Worm (Caenorhabditis elegans) whole organism, dauer: ENCODE results near the gene F40F8.3.

Experiments used
- unc-62 ChIP-seq: sonication (generic microtip); optimal IDR thresholded peaks from 2 replicates; lab custom pipeline; 2017; ENCODE audit warnings: missing biosample characterization, missing genetic modification reagents, missing genetic modification characterization

The F40F8.3 gene

DNA sequence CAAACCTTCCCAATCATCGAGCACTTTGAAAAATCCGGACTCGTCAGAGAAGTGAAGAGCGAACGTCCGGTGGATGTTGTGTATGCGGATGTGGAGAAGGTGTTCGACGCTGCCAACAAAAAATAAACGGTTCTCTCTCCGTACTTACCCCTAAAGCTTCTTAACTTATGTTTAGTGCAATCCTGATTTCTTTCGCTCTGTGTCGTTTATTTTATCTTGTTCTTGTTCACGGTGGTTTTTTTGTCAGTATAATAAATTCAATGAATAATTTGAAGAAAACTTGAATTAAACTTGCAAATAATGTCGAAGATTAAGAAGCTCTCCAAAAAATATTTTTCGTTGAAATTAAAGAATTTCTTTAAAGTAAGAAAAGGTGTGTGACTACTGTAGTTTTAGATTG, at the start of gene F40F8.3:
Gene F40F8.3, plus strand, starts transcription at position 301 of the 400 bp plus-strand sequence.
- TF ChIP-seq unc-62 (GFP tag; lab: Kevin White, UChicago), result no peak

DNA sequence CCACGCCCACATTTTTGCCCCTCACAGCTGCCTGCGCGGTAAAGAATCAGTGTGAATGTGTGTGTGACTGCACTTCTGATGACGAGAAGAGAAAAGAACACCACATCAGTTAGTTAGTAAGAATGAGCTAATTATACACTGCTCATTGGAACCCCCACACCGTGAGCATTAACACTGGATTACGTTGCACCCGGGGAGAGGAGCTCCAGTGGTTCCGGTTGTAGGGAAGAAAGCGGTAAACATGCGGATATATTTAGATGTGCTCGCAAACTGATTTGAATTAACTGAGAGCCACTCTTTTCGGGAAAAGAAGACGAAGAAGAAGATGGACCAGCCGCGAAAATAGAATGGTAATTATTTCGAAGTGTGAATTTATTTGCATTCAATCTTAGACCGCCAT, 42.3 kb upstream of the F40F8.3 start:
- TF ChIP-seq unc-62 (GFP tag; lab: Kevin White, UChicago), result no peak

DNA sequence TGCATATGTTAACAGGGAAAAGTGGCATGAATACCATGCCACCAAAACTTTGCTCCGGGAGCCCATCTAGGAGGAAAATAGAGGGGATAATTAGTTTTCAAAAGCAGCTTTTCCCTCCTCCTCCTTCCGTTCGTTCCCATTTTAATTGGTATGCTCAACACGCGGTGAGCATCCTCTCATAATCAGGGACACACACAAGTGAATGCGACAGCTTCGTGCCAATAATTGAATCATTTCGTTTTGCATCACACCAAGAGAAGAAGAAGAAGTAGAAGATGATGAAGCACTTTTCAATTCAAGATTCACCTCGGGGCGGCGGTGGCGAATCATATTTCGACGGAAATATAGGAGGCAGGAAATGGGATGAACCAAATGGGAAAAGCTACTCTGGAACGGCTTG, 41.0 kb upstream of the F40F8.3 start:
- TF ChIP-seq unc-62 (GFP tag; lab: Kevin White, UChicago), result no peak

DNA sequence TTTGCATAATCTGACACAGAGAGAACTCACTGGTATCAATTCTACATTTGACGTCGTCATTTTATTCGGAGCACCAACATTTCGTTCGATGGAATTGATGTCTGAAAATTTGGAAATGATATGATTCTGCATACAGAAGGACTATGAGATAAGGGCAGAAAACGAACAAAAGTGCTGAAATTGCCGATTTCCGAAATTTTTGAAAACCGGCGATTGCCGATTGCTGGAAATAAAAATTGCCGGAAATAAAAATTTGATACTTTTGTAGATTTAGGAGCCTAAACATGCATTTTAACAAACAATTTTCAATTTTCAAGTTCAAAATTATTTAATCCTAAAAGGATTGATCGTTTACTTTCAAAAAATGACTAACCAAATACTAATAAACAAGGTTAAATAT, 39.7 kb upstream of the F40F8.3 start, which contains the start of gene unc-53:
Gene unc-53, minus strand, starts transcription at position 101 of the 400 bp plus-strand sequence.
- TF ChIP-seq unc-62 (GFP tag; lab: Kevin White, UChicago), result no peak

DNA sequence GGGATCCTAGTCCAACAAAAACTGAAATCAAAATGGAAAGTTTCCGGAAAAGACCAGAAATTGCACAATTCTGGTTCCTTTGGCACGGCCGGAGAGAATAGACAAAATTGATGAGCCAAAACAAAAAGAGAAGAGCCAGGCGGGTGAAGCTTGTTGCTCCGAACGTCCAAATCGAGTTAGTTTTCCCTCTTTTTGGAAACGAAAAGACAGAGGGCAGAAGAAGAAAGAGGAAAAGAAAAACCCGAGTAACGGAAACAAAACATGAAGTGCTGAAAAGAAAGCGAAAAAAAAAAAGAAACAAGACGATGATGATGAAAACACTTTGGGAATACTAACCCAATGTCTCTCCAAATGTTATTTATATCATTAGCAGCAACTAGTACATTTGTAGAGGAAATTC, 37.5 kb upstream of the F40F8.3 start:
- TF ChIP-seq unc-62 (GFP tag; lab: Kevin White, UChicago), result no peak

DNA sequence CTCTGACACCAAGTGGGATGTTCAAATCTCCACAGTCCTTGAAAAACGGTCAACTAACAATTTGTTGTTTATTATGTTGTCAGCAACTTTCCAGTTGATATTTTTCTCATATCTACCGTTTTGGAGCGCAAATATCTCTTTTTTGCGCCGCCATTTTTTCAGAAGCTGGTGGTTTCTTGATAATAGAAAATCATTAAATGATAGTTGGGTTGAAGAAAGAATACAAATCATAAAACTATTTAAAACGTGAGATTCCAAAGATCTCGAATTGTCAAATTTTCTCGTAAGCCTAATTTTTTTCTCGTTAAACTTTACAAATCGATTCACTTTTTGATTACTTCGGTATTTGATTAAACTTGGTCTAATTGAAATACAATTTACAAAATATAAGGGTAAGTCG, 36.7 kb upstream of the F40F8.3 start, which contains the start of gene rpl-42:
Gene rpl-42, plus strand, starts transcription at position 301 of the 400 bp plus-strand sequence.
- no peak for TF ChIP-seq unc-62 (GFP tag; lab: Kevin White, UChicago)

DNA sequence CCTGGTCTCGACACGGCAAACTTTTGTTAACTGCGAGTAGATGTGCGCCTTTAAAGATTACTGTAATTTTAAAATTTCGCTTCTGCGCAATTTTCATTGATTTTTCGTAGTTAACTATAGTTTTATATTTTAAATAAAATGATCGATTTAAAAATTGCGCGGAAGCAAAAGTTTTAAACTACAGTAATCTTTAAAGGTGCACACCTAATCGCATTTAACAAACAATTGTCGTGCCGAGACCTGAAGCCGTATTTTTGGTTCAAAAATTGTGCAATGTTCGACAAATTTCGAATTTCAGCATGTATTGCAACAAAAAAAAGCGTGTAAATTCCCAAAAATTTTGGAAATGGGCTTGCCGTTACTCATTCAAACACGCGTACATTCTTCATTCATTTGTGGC, 34.7 kb upstream of the F40F8.3 start:
- no peak for TF ChIP-seq unc-62 (GFP tag; lab: Kevin White, UChicago)

DNA sequence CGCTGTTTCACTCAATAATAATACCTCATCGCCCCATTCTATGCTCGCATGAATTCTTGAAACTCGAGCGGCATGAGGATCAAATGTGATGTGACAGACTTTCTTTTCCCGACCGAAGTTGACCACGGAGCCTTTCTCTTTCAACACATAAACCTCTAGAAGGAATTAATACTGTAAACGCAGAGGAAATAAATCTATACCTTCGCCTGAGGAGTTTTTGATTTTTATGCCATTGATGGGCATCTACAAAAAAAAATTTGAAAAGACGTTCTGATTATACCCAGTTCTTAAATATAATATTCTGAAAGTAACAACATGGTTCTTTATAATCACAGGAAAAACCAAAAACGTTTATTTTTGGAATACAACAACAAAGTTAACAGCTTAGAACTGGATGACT, 32.9 kb upstream of the F40F8.3 start, which contains the start of gene nbs-1:
Gene nbs-1, minus strand, starts transcription at position 246 of the 400 bp plus-strand sequence.
- no peak for TF ChIP-seq unc-62 (GFP tag; lab: Kevin White, UChicago)

DNA sequence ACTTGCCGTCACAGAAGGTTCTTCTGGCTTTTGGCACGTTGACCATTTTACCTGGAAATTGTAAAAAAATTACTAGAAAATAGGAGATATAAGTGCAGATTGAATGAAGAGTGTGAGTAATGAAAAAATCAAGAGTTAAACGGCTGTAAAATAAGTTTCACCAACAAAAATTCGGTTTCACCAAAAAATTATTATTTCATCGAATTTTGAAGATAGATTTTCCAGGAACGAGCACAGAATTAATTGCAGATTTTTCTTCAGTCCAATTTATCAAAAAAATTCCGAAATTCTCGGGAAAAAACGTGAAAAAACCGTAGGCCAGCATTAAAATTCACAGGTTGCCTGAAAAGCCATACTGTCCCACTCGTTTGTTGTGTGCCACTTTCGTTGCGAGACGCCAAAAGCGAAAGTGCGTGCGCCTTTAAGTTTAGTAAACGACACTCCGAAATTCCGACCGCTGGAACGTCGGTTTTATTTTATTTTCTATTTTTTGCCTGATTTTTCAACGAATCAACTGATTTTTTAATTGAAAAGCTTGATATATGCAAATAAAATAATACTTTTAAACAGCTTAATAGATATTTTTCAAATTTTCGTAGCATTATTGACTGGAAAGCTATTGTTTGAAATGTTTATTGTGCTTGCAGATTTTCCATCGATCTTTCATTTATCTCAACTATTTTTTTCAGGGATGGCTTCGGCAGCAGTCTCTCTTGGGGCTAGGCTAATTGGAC, 31.8 kb upstream of the F40F8.3 start, which contains the start of the genes rpl-36.A and nuo-1:
Gene rpl-36.A, minus strand, starts transcription at position 51 of the 734 bp plus-strand sequence.
Gene nuo-1, plus strand, starts transcription at position 684 of the 734 bp plus-strand sequence.
- TF ChIP-seq unc-62 (GFP tag; lab: Kevin White, UChicago), result no peak

DNA sequence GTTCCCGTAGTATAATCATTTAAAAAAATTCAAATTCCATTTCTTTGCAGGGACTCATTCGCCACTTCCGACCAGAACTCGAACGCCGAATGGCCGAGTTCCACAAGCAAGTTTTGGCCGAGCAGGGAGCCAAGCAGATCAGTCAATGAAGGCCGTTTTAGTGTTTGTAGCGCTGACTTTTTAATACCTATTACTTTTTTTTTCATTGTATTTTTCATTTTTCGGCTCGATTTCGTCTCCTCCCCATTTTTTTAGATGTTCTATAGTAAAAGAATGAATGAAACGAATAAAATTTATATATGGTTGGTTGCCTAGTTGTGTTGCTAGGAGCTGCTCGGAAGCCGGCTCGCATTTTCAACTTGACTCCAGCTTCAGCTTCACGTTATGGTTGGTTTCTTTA, 29.2 kb upstream of the F40F8.3 start, which contains the start of gene C09H10.4:
Gene C09H10.4, plus strand, starts transcription at position 301 of the 400 bp plus-strand sequence.
- no peak for TF ChIP-seq unc-62 (GFP tag; lab: Kevin White, UChicago)

DNA sequence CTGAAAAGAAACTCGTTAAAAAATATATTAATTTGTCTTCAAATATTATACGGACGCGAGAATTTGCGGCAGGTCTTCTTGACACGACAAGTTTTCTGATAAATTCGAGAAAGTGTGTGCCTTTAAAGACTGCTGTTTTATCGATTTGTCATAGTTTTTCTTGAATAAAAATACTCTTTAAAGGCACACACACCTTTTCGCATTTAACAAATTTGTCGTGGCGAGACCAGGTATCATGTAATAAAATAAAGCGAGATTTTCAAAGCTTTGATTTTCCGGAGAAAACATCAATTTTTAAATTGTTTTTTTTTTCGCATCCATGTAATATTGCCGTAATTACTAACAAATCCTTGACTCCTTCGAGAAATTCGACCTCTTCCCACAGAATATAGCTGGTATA, 27.9 kb upstream of the F40F8.3 start:
- TF ChIP-seq unc-62 (GFP tag; lab: Kevin White, UChicago), result no peak

DNA sequence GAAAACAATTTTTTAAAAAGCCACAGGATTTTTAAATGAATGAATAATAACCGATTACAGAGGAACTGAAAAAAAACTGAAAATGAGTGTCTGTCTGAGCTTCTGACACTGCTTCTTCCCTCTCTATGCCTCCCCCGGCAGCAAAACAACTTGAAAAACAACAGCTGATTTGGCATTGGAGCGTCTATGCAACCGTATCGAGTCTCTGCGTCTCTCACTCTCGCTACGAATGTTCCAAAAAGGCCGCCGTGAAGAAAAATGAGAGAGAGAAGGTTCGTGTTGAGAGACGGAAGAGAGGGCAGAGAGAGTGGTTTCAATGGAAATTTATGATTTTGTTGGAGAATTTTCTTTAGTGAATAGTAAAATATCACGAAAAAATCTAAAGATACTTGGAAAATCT, 26.0 kb upstream of the F40F8.3 start:
- TF ChIP-seq unc-62 (GFP tag; lab: Kevin White, UChicago), result no peak

DNA sequence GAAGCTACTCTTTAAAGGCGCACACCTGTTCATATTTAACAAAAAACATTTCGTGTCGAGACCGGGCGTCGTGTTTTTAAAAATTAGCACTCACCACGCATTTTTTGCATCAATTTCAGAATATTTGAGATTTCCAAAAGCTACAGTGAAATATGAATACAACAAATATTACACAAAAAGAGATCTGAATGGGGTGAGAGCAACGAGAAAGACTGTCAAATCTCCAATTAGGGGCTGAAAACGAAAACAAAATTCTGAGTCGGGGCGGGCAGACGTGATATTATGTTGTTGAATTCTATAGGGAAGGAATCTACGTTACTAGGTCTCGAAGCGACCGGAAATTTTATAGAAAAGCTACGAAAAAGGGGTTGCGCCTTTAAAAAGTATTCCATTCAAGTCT, 25.4 kb upstream of the F40F8.3 start, which contains the start of gene C09H10.5:
Gene C09H10.5, minus strand, starts transcription at position 101 of the 400 bp plus-strand sequence.
- no peak for TF ChIP-seq unc-62 (GFP tag; lab: Kevin White, UChicago)

DNA sequence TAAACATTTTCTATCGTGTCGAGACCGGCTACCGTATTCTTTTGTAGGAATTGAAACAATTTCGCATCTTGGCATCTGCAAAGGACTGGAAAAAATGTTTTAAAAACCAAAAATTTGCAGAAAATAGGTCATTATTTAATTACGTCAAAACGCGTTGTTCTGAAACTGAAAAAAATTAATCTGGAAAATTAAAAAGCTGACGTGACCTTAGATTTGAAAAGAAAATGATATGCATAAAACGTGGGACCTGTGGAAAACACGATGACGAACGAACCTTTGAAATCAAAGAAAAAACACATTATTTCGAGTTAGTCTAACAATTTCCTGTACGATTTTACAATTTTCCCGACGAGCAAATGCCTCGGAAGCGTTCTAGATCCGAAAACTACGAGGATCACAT, 24.9 kb upstream of the F40F8.3 start, which contains the start of gene C09H10.9:
Gene C09H10.9, plus strand, starts transcription at position 301 of the 400 bp plus-strand sequence.
- no peak for TF ChIP-seq unc-62 (GFP tag; lab: Kevin White, UChicago)

DNA sequence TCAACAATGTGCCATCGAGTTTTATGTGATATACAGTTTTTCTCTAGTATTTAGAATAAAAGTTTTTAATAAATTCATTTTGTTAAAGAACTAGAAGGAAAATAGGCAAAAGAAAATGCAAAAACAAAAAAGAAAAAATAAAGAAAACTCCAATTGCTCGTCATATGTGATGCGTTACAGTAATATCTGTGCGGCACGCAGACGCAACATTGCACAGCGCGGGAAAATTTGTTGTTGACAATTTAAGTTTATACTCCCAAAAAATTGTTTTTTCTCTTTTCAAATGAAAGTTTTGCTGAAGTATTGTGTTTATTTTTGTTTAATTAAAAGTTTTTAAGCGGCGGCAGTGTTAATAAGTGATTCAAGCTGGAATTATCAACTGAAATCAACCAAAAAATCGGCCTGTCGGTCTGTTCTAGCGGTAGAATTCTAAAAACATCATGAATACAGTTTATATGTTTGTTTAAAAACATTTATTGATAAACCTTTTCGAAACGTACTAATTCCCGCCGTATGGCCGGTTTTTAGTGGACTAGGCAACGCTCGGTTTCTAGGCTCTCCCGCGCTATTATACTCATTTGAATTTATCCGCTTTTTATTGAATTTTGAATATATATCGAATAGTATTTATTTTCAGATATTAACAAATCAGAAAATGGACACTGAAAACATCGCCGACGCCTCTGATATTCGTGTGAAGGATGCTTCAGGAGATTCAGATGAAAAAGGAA, 22.9 kb upstream of the F40F8.3 start, which contains the start of gene nasp-1:
Gene nasp-1, plus strand, starts transcription at position 632 of the 731 bp plus-strand sequence.
- no peak for TF ChIP-seq unc-62 (GFP tag; lab: Kevin White, UChicago)

DNA sequence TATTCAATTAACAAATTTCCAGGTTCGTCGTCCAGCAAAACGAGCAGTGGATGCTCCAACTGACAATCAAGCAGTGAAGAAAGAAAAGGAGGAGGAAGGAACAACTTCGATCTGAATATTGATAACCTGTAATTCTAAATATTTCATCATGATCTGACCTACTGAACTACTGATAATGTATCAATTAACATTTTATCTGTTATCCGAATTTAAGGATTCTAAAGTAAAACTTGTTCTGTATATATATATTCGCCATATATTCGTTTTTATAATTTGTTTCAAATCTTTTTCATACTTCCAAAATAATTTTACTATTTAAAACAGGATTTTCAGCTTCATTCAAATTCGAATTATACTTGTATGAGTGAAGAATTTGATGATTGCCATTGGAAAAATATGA, 21.3 kb upstream of the F40F8.3 start, which contains the start of gene apc-17:
Gene apc-17, plus strand, starts transcription at position 301 of the 400 bp plus-strand sequence.
- no peak for TF ChIP-seq unc-62 (GFP tag; lab: Kevin White, UChicago)
